Fruit fly (Drosophila melanogaster): ENCODE results near the gene Prosalpha2.
A peak's percentile ranks its signal among the peaks of the same experiment; 100 is the strongest.

Prosalpha2 gene

DNA sequence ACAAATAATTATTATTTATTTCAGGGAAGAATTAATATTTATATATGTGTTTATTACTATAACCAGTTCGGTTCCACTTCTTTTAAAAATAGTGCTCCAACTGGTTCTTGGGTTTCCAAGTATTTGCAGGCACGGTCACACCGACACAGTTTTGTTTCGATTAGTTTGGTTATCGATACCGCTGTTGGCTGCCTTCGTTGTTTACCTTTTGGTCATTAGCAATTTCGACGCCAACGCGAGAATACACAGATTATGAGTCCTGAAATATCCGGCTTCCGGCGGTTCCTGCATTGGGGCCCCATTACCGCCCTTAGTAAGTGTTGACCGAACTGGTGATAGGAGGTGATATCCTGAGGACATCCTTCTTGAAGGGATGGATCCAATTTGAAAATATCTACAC is 23.0 kb upstream of the Prosalpha2 start, which contains the start of gene CG5196 (continued):
- TF ChIP-seq CG13424 (tag; optimal IDR thresholded peaks at IDR 0.05) (peak; percentile 16), YL-1 (GFP tag; optimal IDR thresholded peaks at IDR 0.05) (peak; percentile 50), CG3163 (GFP tag; optimal IDR thresholded peaks at IDR 0.05) (no peak), lilli (GFP tag; optimal IDR thresholded peaks at IDR 0.05) (peak; percentile 11), amos (GFP tag; IDR thresholded peaks at IDR 0.05; ENCODE audit: partially characterized antibody) (peak; percentile 76), CG2889 (GFP tag; IDR thresholded peaks at IDR 0.05) (no peak), CG3407 (GFP tag; optimal IDR thresholded peaks at IDR 0.05) (no peak), Adf1 (GFP tag; IDR thresholded peaks at IDR 0.05) (peak; percentile 36; the same call in 1 of the 2 replicates), CG11247 (GFP tag; IDR thresholded peaks at IDR 0.05) (no peak), usp (GFP tag; optimal IDR thresholded peaks at IDR 0.05) (no peak), repo (GFP tag; optimal IDR thresholded peaks at IDR 0.05) (peak; percentile 9), zf30C (GFP tag; optimal IDR thresholded peaks at IDR 0.05) (no peak), CG4707 (GFP tag; optimal IDR thresholded peaks at IDR 0.05) (no peak), HLHmδ (GFP tag; optimal IDR thresholded peaks at IDR 0.05) (peak; percentile 49), bigmax (GFP tag; optimal IDR thresholded peaks at IDR 0.05) (peak; percentile 47), Myb (GFP tag; optimal IDR thresholded peaks at IDR 0.05) (peak; percentile 15), Sry-δ (GFP tag; optimal IDR thresholded peaks at IDR 0.05) (peak; percentile 56), CoRest (tag; optimal IDR thresholded peaks at IDR 0.05) (peak; percentile 5)

DNA sequence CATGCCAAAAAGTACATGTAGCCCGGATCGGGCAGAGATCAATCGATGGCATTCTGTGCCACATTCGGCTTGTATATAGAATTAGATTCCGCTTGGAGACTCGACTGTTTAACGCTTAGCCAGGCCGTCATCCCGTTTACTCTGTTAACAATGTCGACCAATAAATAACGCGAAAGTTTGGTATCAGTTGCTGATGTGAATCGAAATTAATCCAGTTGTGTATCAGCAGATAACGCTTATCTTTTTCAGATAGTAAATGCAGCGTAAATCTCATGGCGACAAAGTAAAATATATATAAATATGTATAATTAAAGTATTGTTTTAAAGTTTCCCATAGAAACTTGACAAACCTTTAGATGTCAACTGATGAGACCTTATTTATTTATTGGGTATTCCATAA is 19.7 kb upstream of the Prosalpha2 start:
- no peak for TF ChIP-seq CG8924 (tag; optimal IDR thresholded peaks at IDR 0.05)
- peak; percentile 59 for TF ChIP-seq exex (tag; optimal IDR thresholded peaks at IDR 0.05)

DNA sequence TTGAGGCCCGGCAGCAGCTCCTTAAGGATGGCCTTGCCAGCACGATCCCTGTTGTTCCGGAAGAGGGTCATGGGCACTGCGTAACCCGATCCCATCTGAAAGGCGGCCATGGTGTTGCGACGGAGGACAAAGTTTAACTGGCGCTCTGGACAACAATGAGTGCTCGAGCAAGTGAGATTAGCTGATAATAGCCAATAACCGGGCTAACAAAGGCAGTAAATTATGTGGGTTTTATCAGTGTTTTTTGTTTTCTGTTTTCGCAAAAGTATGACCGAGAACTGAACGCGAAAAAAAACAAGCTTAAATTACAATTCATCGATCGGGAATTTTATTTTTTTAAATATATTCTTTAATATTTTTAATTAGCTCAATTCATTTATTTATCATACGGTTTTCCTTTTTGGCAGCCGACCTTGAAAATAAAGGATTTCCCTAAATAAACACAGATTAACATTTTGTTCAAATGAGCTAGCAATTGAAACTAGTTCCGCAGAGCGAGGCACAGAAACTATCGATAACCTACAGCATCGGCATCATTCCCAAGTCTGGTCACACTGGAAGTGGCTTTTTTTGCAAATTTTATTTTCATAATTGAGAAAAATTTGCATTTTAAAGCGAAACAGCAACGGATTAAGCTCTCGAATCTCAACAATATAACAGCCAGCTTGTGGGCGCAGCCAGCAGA is 17.7 kb upstream of the Prosalpha2 start, which contains the start of the genes Dip-C and pps:
Dip-C (minus strand) TSS at position 486 of the 685 bp plus-strand sequence.
pps (plus strand) TSS at position 555 of the 685 bp plus-strand sequence.
- TF ChIP-seq CG34224 (GFP tag; IDR thresholded peaks at IDR 0.05; ENCODE audit: partially characterized antibody) (peak; percentile 70), Dref (GFP tag; IDR thresholded peaks at IDR 0.05) (peak; percentile 75), stwl (tag; optimal IDR thresholded peaks at IDR 0.05) (peak; percentile 91), CG13287 (GFP tag; IDR thresholded peaks at IDR 0.05; ENCODE audit: partially characterized antibody) (peak; percentile 85), MBD-R2 (GFP tag; IDR thresholded peaks at IDR 0.05) (peak; percentile 84), CG17361 (GFP tag; IDR thresholded peaks at IDR 0.05) (no peak), CG14860 (GFP tag; IDR thresholded peaks at IDR 0.05; ENCODE audit: partially characterized antibody) (peak; percentile 35; the same call in 1 of the 3 replicates), Adf1 (GFP tag; IDR thresholded peaks at IDR 0.05) (no peak), sr (GFP tag; IDR thresholded peaks at IDR 0.05) (no peak), CG2129 (GFP tag; IDR thresholded peaks at IDR 0.05; ENCODE audit: partially characterized antibody) (peak; percentile 40; the same call in 1 of the 2 replicates), CG4617 (GFP tag; optimal IDR thresholded peaks at IDR 0.05; ENCODE audit: borderline replicate concordance) (peak; percentile 85), HLH4C (GFP tag; IDR thresholded peaks at IDR 0.05; ENCODE audit: partially characterized antibody) (peak; percentile 68; the same call in 2 of the 3 replicates), Med (GFP tag) (peak; percentile 44), hbn (GFP tag; IDR thresholded peaks at IDR 0.05; ENCODE audit: partially characterized antibody) (peak; percentile 73), vnd (GFP tag; IDR thresholded peaks at IDR 0.05; ENCODE audit: partially characterized antibody) (peak; percentile 58; the same call in 2 of the 3 replicates), phol (tag; optimal IDR thresholded peaks at IDR 0.05) (peak; percentile 46), CkIIα-i1 (GFP tag; IDR thresholded peaks at IDR 0.05) (no peak), zen (tag; optimal IDR thresholded peaks at IDR 0.05) (peak; percentile 20), nmo (GFP tag; optimal IDR thresholded peaks at IDR 0.05) (peak; percentile 40), chinmo (GFP tag; IDR thresholded peaks at IDR 0.05; ENCODE audit: partially characterized antibody) (no peak), sna (GFP tag; IDR thresholded peaks at IDR 0.05; ENCODE audit: partially characterized antibody) (peak; percentile 62; the same call in 1 of the 2 replicates), exex (tag; optimal IDR thresholded peaks at IDR 0.05) (peak; percentile 59), CG16813 (GFP tag; IDR thresholded peaks at IDR 0.05; ENCODE audit: partially characterized antibody) (peak; percentile 70), CG15514 (GFP tag; optimal IDR thresholded peaks at IDR 0.05) (peak; percentile 99), row (GFP tag; IDR thresholded peaks at IDR 0.05) (peak; percentile 73), gcm (GFP tag; optimal IDR thresholded peaks at IDR 0.05) (peak; percentile 60), Sry-δ (GFP tag; optimal IDR thresholded peaks at IDR 0.05) (peak; percentile 60), Rfx (GFP tag; IDR thresholded peaks at IDR 0.05) (0 out of 2 replicates have a peak, but pooled peaks have one; percentile 12)

Measured in whole organism, embryonic.